Worm (Caenorhabditis elegans): ENCODE measurements around the gene Y46E12BL.2.

Gene Y46E12BL.2

DNA sequence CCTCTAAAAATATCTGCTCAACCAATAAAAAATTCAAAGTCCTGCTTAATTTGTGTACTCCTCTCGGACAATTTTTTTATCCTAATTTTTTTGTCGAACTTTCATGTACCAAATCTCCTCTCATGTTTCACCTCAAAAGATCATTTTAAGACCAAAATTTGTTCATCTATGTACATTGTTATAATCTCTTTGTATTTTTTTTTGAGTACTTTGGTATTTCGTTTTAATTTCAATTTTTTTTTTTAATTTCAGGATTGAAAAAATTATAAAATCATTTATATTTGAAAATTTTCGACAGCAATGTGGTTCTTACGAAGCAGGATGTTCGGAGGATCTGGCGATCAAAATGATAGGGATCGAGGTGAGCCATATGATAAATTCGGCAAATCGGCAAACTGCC lies 36.3 kb upstream of the Y46E12BL.2 start, which contains the start of gene spsb-1:
Gene spsb-1 (plus strand): TSS at position 301 of the 400 bp plus-strand sequence.
- TF ChIP-seq ets-7 (tag; optimal IDR thresholded peaks at IDR 0.05) (no peak), ama-1 (optimal IDR thresholded peaks at IDR 0.05) (no peak), tbx-37 (GFP tag; conservative IDR thresholded peaks at IDR 0.05) (no peak), B0310.2 (tag; optimal IDR thresholded peaks at IDR 0.05) (no peak), scrt-1 (GFP tag; IDR thresholded peaks at IDR 0.05) (no peak), ceh-13 (GFP tag; optimal IDR thresholded peaks at IDR 0.05) (no peak), tra-4 (tag; optimal IDR thresholded peaks at IDR 0.05) (no peak), hmbx-1 (tag; optimal IDR thresholded peaks at IDR 0.05) (no peak), ceh-36 (tag; optimal IDR thresholded peaks at IDR 0.05) (no peak), F13C5.2 (tag; optimal IDR thresholded peaks at IDR 0.05) (no peak)

DNA sequence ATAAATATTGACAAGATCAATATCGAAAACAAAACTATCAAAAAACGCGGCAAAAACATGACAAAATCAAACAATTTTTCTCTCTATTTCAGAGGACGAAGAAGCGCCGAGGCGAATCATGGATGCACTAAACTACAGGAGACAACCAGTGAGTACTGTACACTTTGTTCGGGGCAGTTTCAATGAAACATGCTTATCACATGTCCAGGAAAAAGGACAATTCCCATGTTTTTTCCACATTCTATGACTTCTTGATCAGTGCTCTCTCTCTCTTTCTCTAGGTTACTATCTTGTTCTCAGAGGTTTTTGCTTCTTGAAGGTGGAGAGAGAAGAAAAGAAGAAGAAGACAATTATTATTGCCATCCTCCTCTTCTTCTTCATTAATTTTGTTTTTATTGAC lies 35.2 kb upstream of the Y46E12BL.2 start:
- TF ChIP-seq tbx-11 (GFP tag; IDR thresholded peaks at IDR 0.05) (no peak), ceh-36 (tag; optimal IDR thresholded peaks at IDR 0.05) (no peak), hnd-1 (tag; optimal IDR thresholded peaks at IDR 0.05) (no peak), ets-7 (tag; optimal IDR thresholded peaks at IDR 0.05) (no peak), tra-4 (tag; optimal IDR thresholded peaks at IDR 0.05) (no peak), ama-1 (optimal IDR thresholded peaks at IDR 0.05) (no peak), aly-1 (tag; optimal IDR thresholded peaks at IDR 0.05) (no peak), B0310.2 (tag; optimal IDR thresholded peaks at IDR 0.05) (no peak), hmbx-1 (tag; optimal IDR thresholded peaks at IDR 0.05) (no peak), sea-1 (GFP tag; conservative IDR thresholded peaks at IDR 0.05) (no peak), hmg-4 (GFP tag; optimal IDR thresholded peaks at IDR 0.05) (no peak), scrt-1 (GFP tag; IDR thresholded peaks at IDR 0.05) (no peak), tbx-37 (GFP tag; conservative IDR thresholded peaks at IDR 0.05) (no peak)

DNA sequence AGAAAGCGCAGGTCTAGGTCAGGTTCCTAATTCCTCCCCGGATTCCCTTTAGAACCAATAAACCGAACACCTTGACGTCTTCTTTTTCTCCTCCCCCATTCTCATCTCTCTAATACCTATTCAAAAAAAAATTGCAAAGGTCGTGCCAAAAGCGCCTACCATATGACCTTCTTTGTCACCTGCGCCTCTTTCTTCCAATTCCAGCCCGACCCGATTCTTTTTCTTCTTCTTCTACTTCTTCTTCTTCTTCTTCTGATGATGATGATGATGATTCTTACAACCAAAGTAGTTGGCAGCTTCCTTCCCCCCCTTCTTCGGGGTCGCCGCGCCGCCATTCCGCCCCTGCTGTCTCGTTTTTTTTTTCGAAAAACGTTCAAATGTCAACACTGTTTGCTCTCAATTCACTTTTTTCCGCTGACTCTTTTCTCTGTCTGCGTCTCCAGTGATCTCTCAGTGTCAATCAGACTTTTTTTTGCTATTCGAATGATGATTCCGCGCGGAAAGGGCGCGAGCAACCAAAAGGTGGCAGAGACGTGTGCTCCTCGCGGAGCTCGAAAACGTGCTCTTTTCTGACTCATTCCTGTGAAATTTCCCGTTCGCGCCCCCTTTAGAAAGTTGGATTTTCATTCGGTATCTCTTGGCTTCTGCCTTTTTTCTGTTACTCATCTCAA lies 29.2 kb upstream of the Y46E12BL.2 start:
- TF ChIP-seq tbx-11 (GFP tag; IDR thresholded peaks at IDR 0.05) (no peak), hmbx-1 (tag; optimal IDR thresholded peaks at IDR 0.05) (no peak), sea-1 (GFP tag; conservative IDR thresholded peaks at IDR 0.05) (no peak)

DNA sequence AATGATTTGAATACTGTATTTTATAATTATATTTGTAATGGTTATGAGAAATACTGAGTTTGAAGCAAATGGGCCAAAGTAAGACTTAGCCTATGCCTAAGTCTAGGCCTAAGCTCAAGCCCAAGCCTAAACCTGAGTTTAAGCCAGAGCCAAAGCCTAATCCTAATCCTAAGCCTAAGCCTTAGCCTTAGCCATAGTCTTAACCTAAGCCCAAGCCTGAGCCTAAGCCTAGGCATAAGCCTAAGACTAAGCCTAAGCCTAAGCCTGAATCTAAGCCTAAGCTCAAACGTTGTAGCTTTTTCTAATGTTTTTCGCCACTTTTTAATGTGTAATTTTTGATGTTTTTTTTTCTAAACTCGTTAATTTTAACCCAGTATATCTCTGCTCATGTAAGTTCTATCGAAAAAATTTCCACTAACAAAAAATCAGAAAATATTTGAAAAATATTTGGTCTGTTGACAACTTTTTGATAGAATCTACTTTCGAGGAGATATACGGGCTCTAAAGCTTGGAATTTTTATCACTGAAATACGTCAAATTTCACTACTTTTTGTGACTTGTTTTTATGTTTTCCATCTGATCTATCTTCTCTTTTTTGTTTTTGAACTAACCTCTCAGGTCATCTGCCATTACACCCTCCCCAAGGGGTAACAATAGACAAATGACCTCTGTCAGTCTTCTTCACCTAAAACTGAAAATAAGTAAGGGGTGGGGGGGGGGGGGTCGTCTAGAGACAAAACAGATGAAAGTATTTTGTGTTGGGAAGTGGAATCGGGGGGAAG lies 28.5 kb upstream of the Y46E12BL.2 start:
- TF ChIP-seq tra-4 (tag; optimal IDR thresholded peaks at IDR 0.05) (no peak), ceh-36 (tag; optimal IDR thresholded peaks at IDR 0.05) (peak; percentile 61), sea-1 (GFP tag; conservative IDR thresholded peaks at IDR 0.05) (no peak)

DNA sequence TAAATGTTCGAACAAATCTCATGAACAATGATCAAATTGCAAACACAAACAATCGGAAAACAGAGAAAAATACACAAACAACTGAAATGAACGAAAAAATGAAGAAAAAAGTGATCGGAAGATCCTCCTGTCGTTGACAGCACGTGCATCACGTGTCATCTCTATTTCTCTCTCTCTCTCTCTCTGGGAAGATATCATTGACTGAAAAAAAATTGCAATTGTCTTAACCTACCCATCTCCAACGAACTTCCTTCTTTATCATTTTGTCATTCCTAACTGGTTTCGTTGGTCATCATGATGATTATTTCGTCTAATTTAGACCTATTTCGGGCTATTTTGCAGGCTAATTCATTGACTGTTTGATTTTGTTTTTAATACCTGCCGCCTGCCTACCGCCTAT lies 27.4 kb upstream of the Y46E12BL.2 start:
- no peak for TF ChIP-seq ceh-36 (tag; optimal IDR thresholded peaks at IDR 0.05)
- TF ChIP-seq sea-1 (GFP tag; conservative IDR thresholded peaks at IDR 0.05): no peak
- no peak for TF ChIP-seq B0310.2 (tag; optimal IDR thresholded peaks at IDR 0.05)
- no peak for TF ChIP-seq hnd-1 (tag; optimal IDR thresholded peaks at IDR 0.05)
- no peak for TF ChIP-seq tra-4 (tag; optimal IDR thresholded peaks at IDR 0.05)
- no peak for TF ChIP-seq hmbx-1 (tag; optimal IDR thresholded peaks at IDR 0.05)

DNA sequence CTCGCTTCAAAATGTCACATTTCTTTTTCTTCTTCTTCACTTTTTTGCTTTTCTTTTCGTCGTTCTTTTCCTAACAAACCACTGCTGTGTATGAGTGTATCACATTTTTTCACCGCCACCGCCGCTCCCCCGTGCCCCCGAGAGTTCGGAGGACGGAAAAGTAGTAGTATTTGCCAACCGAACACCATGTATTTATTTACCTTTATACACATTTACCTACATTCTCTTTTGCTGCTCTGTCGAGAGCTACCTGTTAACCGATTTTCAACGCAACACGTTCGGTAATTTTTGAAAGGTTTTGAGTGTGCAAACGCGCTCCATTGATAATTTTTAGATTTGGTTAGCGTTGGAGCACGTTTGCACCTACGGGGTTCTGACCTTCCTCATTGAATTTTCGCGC lies 26.5 kb upstream of the Y46E12BL.2 start:
- TF ChIP-seq ets-7 (tag; optimal IDR thresholded peaks at IDR 0.05) (no peak), hnd-1 (tag; optimal IDR thresholded peaks at IDR 0.05) (no peak), tra-4 (tag; optimal IDR thresholded peaks at IDR 0.05) (no peak), pes-1 (GFP tag; IDR thresholded peaks at IDR 0.05) (no peak), sea-1 (GFP tag; conservative IDR thresholded peaks at IDR 0.05) (no peak), hmbx-1 (tag; optimal IDR thresholded peaks at IDR 0.05) (no peak), hmg-4 (GFP tag; optimal IDR thresholded peaks at IDR 0.05) (no peak), tbx-11 (GFP tag; IDR thresholded peaks at IDR 0.05) (no peak), aly-1 (tag; optimal IDR thresholded peaks at IDR 0.05) (no peak), ama-1 (optimal IDR thresholded peaks at IDR 0.05) (no peak), flt-1 (GFP tag; IDR thresholded peaks at IDR 0.05) (no peak), B0310.2 (tag; optimal IDR thresholded peaks at IDR 0.05) (no peak), scrt-1 (GFP tag; IDR thresholded peaks at IDR 0.05) (no peak)

DNA sequence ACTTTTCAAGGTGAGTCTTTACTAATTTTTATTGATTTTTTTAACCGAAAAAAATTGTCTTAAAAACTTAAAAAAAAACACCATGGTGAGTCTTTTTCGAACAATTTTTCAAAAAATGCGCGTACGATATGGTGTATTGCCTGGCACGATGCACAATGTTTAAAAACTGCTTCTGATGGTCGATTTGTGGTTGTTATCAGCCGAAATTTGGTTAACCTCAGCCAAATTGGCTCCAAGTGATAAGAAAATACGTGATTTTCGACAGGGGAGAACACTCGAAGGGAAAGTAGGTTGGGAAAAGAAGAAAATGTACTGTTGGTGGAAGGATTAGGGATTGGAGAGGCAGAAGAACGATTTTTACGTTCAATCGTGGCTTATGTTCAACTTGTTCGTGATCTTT lies 25.2 kb upstream of the Y46E12BL.2 start:
- TF ChIP-seq B0310.2 (tag; optimal IDR thresholded peaks at IDR 0.05): no peak
- TF ChIP-seq ama-1 (optimal IDR thresholded peaks at IDR 0.05): no peak
- TF ChIP-seq ceh-13 (GFP tag; optimal IDR thresholded peaks at IDR 0.05): no peak

DNA sequence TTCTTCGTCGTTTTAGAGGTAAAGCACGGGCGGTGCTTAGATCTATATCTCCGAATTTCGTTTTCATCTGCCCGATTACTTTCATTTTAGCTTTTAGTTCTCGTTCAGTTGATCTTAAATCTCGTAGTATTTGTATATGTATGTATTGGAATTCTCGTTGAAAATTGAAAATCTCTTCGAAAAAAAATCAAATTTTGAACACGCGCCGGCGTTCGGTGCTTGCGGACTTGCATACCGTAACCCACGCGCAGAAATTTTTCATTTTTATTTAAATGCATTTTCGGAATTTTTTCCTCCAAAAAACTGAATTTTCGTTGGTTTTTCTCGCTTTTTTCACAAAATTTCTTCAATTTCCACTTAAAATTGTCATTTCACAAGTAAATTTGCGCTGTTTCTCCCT lies 24.6 kb upstream of the Y46E12BL.2 start:
- no peak for TF ChIP-seq tbx-37 (GFP tag; conservative IDR thresholded peaks at IDR 0.05)
- TF ChIP-seq tbx-11 (GFP tag; IDR thresholded peaks at IDR 0.05): no peak
- TF ChIP-seq ets-7 (tag; optimal IDR thresholded peaks at IDR 0.05): no peak
- TF ChIP-seq ceh-13 (GFP tag; optimal IDR thresholded peaks at IDR 0.05): no peak
- TF ChIP-seq aly-1 (tag; optimal IDR thresholded peaks at IDR 0.05): no peak
- no peak for TF ChIP-seq hmg-4 (GFP tag; optimal IDR thresholded peaks at IDR 0.05)
- TF ChIP-seq F13C5.2 (tag; optimal IDR thresholded peaks at IDR 0.05): no peak
- no peak for TF ChIP-seq scrt-1 (GFP tag; IDR thresholded peaks at IDR 0.05)
- TF ChIP-seq hmbx-1 (tag; optimal IDR thresholded peaks at IDR 0.05): no peak
- no peak for TF ChIP-seq hnd-1 (tag; optimal IDR thresholded peaks at IDR 0.05)
- no peak for TF ChIP-seq tra-4 (tag; optimal IDR thresholded peaks at IDR 0.05)
- TF ChIP-seq B0310.2 (tag; optimal IDR thresholded peaks at IDR 0.05): no peak
- TF ChIP-seq sea-1 (GFP tag; conservative IDR thresholded peaks at IDR 0.05): no peak
- TF ChIP-seq ama-1 (optimal IDR thresholded peaks at IDR 0.05): no peak

All from whole organism, early embryonic.